Fruit fly (Drosophila melanogaster) whole organism, wandering third instar larva: ENCODE results near the gene Acsx1L.

Experiments
- Dfd ChIP-seq: fragments of >200 bp; optimal IDR thresholded peaks from 2 replicates; lab custom pipeline; 2017; ENCODE audit warnings: missing biosample characterization, missing genetic modification characterization
- Hr78 ChIP-seq: fragments of >200 bp; optimal IDR thresholded peaks from 2 replicates; lab custom pipeline; 2017; ENCODE audit warnings: missing biosample characterization, missing genetic modification characterization
- N ChIP-seq: fragments of >200 bp; optimal IDR thresholded peaks from 2 replicates; lab custom pipeline; 2018; ENCODE audit warnings: missing biosample characterization, missing external identifiers, missing genetic modification characterization
- brk ChIP-seq: fragments of 200-800 bp; sonication (Bioruptor generic); optimal IDR thresholded peaks from 2 replicates; lab custom pipeline; 2016; ENCODE audit warnings: missing biosample characterization, mild to moderate bottlenecking, missing genetic modification characterization
- dl ChIP-seq, 2 experiments: fragments of 175-275, 200-275 bp in 1 of 2; fragments of 200-275 bp in 1 of 2; sonication (Bioruptor generic); optimal IDR thresholded peaks; lab custom pipeline; 2018; ENCODE audit warnings: mild to moderate bottlenecking in 2 of 2, missing biosample characterization in 2 of 2, missing genetic modification characterization in 2 of 2, moderate library complexity in 2 of 2; ENCODE audit not compliant: partially characterized antibody in 2 of 2, insufficient read depth in 1 of 2
- dsf ChIP-seq: sonication (Bioruptor generic); optimal IDR thresholded peaks from 2 replicates; lab custom pipeline; 2016; ENCODE audit warnings: missing biosample characterization, missing genetic modification characterization, borderline replicate concordance
- fru ChIP-seq: fragments of 200-800 bp; sonication (Bioruptor generic); optimal IDR thresholded peaks from 3 replicates; lab custom pipeline; 2016; ENCODE audit warnings: missing biosample characterization, mild to moderate bottlenecking, missing genetic modification characterization
- jim ChIP-seq: fragments of 175-275, 200-325 bp; sonication (Bioruptor generic); optimal IDR thresholded peaks from 2 replicates; lab custom pipeline; 2016; ENCODE audit warnings: missing biosample characterization, mild to moderate bottlenecking, missing genetic modification characterization
- pan ChIP-seq: fragments of >200 bp; optimal IDR thresholded peaks from 2 replicates; lab custom pipeline; 2017
- usp ChIP-seq: fragments of >200 bp; optimal IDR thresholded peaks from 2 replicates; lab custom pipeline; 2017; ENCODE audit warnings: missing biosample characterization, missing genetic modification characterization

dm6 chr3R:19796835-19797234 is 23.8 kb upstream of the Acsx1L start:
- TF ChIP-seq fru (GFP tag; lab: Kevin White, UChicago) (no peak), Dfd (GFP tag; lab: Kevin White, UChicago) (no peak), N (GFP tag; lab: Kevin White, UChicago) (no peak), brk (GFP tag; lab: Kevin White, UChicago) (no peak), dsf (GFP tag; lab: Kevin White, UChicago) (no peak), jim (GFP tag; lab: Kevin White, UChicago) (no peak), Hr78 (no peak), pan (lab: Kevin White, UChicago) (no peak), usp (no peak), dl (GFP tag; optimal IDR thresholded peaks at IDR 0.05; lab: Kevin White, UChicago; ENCODE audit: insufficient read depth in 1 of 2, partially characterized antibody in 2 of 2) (no peak)
